Fruit fly (Drosophila melanogaster) S2 (cell line): ENCODE measurements around the gene CG11980.

Experiments
- CG8478 ChIP-seq: fragments of >200 bp; optimal IDR thresholded peaks from 2 replicates; lab custom pipeline; 2018
- CTCF ChIP-seq, 2 experiments: fragments of >200 bp; optimal IDR thresholded peaks; 2 replicates each; lab custom pipeline; 2018

dm6 chr3R:9054442-9055118, 50.8 kb downstream of the CG11980 start:
- TF ChIP-seq CG8478 (lab: Kevin White, UChicago) (no peak), CTCF (optimal IDR thresholded peaks at IDR 0.05; lab: Kevin White, UChicago) (no peak)
